Worm (Caenorhabditis elegans): ENCODE data around the gene hpo-6.

DNA sequence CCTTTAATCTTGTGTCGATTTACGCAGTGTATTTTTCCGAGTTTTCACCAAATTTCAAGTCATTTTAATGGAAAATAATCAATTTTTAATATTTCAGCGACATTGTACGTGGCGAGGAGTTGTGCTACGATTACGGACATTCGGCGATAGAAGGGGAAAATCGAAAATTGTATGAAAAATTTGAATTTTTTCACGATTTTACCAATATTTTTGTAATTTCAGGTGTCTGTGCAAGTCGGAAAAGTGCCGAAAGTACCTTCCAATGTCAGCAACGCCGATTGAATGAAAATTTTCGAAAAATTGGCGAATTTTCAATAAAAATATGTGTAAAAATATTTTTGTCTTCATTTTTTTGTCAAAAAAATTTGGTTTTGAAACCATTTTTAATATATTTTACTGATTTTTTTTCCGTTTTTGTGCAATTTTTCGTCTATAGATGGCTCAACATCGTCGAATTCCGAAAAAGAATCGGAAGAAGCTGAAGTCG lies 43.3 kb downstream of the hpo-6 start, which contains the start of gene Y41D4B.11:
- no peak for TF ChIP-seq cog-1 (tag; optimal IDR thresholded peaks at IDR 0.05)
- no peak for TF ChIP-seq flt-1 (GFP tag; IDR thresholded peaks at IDR 0.05)
- no peak for TF ChIP-seq klf-2 (GFP tag; conservative IDR thresholded peaks at IDR 0.05)
- no peak for TF ChIP-seq T22C8.4 (GFP tag; IDR thresholded peaks at IDR 0.05)
- TF ChIP-seq ref-1 (GFP tag; conservative IDR thresholded peaks at IDR 0.05): no peak

Measured in whole organism, midembryonic.